Worm (Caenorhabditis elegans) whole organism, midembryonic: Measurements from ENCODE around the gene fbxa-78.

Experiments
- klf-2 ChIP-seq: fragments of 200-800 bp; sonication (Bioruptor generic); conservative IDR thresholded peaks from 2 replicates; pipeline ENCODE4 v1.3.6; 2022; ENCODE audit warnings: missing genetic modification reagents, missing genetic modification characterization, missing compliant biosample characterization
- ref-1 ChIP-seq: fragments of 200-800 bp; sonication (Bioruptor generic); conservative IDR thresholded peaks from 2 replicates; pipeline ENCODE4 v1.3.6; 2022; ENCODE audit warnings: missing genetic modification reagents, missing genetic modification characterization, missing compliant biosample characterization
- tab-1 ChIP-seq: fragments of 200-800 bp; sonication (Bioruptor generic); IDR thresholded peaks from 2 replicates; pipeline ENCODE4 v1.3.6; 2022; ENCODE audit warnings: missing genetic modification characterization, missing compliant biosample characterization
- ztf-29 ChIP-seq: fragments of 200-800 bp; sonication (Bioruptor generic); IDR thresholded peaks from 2 replicates; pipeline ENCODE4 v1.3.6; 2022; ENCODE audit warnings: missing genetic modification reagents, missing genetic modification characterization, missing compliant biosample characterization

- TF ChIP-seq ztf-29 (GFP tag; lab: Robert Waterston, UW) = no peak
- TF ChIP-seq tab-1 = no peak
- TF ChIP-seq ref-1 = no peak
- no peak for TF ChIP-seq klf-2
Measured at ce11 chrIII:1275513-1275912, 17.3 kb upstream of the fbxa-78 start, which contains the start of gene fbxa-30.
